Worm (Caenorhabditis elegans) whole organism, late embryonic: Measurements from ENCODE around the gene F54D5.15.
A peak's percentile ranks its signal among the peaks of the same experiment; 100 is the strongest.

Experiments
- C08G9.2 ChIP-seq: sonication (generic microtip); optimal IDR thresholded peaks from 2 replicates; lab custom pipeline; 2016; ENCODE audit warnings: mild to moderate bottlenecking, missing genetic modification characterization, moderate library complexity, missing compliant biosample characterization
- K09A11.1 ChIP-seq: sonication (generic microtip); optimal IDR thresholded peaks from 2 replicates; lab custom pipeline; 2017; ENCODE audit warnings: antibody characterized with exemption, mild to moderate bottlenecking, missing genetic modification characterization, missing compliant biosample characterization; ENCODE audit not compliant: insufficient read depth
- ama-1 ChIP-seq: fragments of 150-350 bp; optimal IDR thresholded peaks from 2 replicates; lab custom pipeline; 2014
- ceh-2 ChIP-seq: sonication (generic microtip); optimal IDR thresholded peaks from 2 replicates; lab custom pipeline; 2016; ENCODE audit warnings: missing genotype, missing genetic modification characterization, missing compliant biosample characterization
- ceh-9 ChIP-seq: sonication (generic microtip); optimal IDR thresholded peaks from 2 replicates; lab custom pipeline; 2016; ENCODE audit warnings: mild to moderate bottlenecking, missing genetic modification characterization, inconsistent platforms, missing compliant biosample characterization
- che-1 ChIP-seq: sonication (generic microtip); optimal IDR thresholded peaks from 2 replicates; lab custom pipeline; 2016; ENCODE audit warnings: mild to moderate bottlenecking, missing genetic modification characterization, missing compliant biosample characterization
- elt-2 ChIP-seq: sonication (generic microtip); optimal IDR thresholded peaks from 2 replicates; lab custom pipeline; 2016; ENCODE audit warnings: missing genetic modification reagents, missing genetic modification characterization, missing compliant biosample characterization
- ets-4 ChIP-seq: sonication (generic microtip); optimal IDR thresholded peaks from 2 replicates; lab custom pipeline; 2016; ENCODE audit warnings: missing genetic modification characterization, missing compliant biosample characterization
- eyg-1 ChIP-seq: sonication (generic microtip); optimal IDR thresholded peaks from 2 replicates; lab custom pipeline; 2016; ENCODE audit warnings: missing genotype, missing genetic modification characterization, missing compliant biosample characterization
- lim-6 ChIP-seq: sonication (generic microtip); optimal IDR thresholded peaks from 2 replicates; lab custom pipeline; 2016; ENCODE audit warnings: missing genetic modification characterization, missing compliant biosample characterization
- madf-2 ChIP-seq: sonication (generic microtip); optimal IDR thresholded peaks from 2 replicates; lab custom pipeline; 2017; ENCODE audit warnings: missing genetic modification characterization, missing compliant biosample characterization
- pag-3 ChIP-seq: sonication (generic microtip); optimal IDR thresholded peaks from 2 replicates; lab custom pipeline; 2016; ENCODE audit warnings: missing compliant biosample characterization, missing genetic modification characterization, borderline replicate concordance
- pha-4 ChIP-seq: fragments of 150-350 bp; optimal IDR thresholded peaks from 2 replicates; lab custom pipeline; 2018; ENCODE audit warnings: missing biosample characterization, missing genetic modification reagents, missing genetic modification characterization
- pros-1 ChIP-seq: fragments of 150-350 bp; optimal IDR thresholded peaks from 2 replicates; lab custom pipeline; 2014; ENCODE audit warnings: missing biosample characterization, missing genetic modification reagents, missing genetic modification characterization

DNA sequence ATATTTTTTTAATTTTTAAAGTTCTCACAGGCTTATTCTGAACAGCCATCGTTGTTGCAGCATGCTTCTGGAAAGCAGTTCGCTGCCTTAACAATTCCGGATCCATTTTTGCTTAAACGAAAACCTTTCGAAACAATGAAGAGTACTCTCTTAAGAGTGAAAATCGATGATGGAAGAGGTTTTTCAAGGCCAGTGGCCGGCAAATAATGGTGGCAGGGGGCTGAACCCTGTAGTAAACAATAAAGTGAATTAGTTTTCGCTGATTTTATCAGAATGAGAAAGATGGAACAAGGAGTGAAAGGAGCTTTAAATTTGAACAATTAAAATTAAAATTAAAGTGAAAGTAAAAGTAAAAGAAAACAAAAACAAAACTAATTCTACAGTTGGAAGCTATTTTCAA, 21.6 kb downstream of the F54D5.15 start, which contains the start of gene gtf-2E2:
- TF ChIP-seq ets-4 (no peak), C08G9.2 (tag; lab: Kevin White, UChicago) (peak; percentile 56), eyg-1 (tag; lab: Kevin White, UChicago) (no peak), elt-2 (tag; lab: Kevin White, UChicago) (no peak), ama-1 (lab: Kevin White, UChicago) (no peak), pros-1 (no peak), ceh-9 (tag; lab: Kevin White, UChicago) (no peak), pag-3 (tag; lab: Kevin White, UChicago) (no peak), lim-6 (tag; lab: Kevin White, UChicago) (no peak), madf-2 (tag; lab: Kevin White, UChicago) (no peak), che-1 (tag; lab: Kevin White, UChicago) (no peak), K09A11.1 (tag; lab: Kevin White, UChicago) (no peak), pha-4 (no peak), ceh-2 (tag; lab: Kevin White, UChicago) (no peak)
